Worm (Caenorhabditis elegans) whole organism, young adult: ENCODE measurements around the gene ifd-1.

ENCODE experiments used
- F10E7.11 ChIP-seq: sonication (generic microtip); optimal IDR thresholded peaks from 2 replicates; lab custom pipeline; 2017; ENCODE audit warnings: mild to moderate bottlenecking, missing genetic modification characterization, moderate library complexity, missing compliant biosample characterization
- F22D6.2 ChIP-seq: sonication (generic microtip); optimal IDR thresholded peaks from 2 replicates; lab custom pipeline; 2016; ENCODE audit warnings: mild to moderate bottlenecking, missing genetic modification characterization, missing compliant biosample characterization
- F52B5.7 ChIP-seq: sonication (generic microtip); optimal IDR thresholded peaks from 2 replicates; lab custom pipeline; 2016; ENCODE audit warnings: mild to moderate bottlenecking, missing genetic modification characterization, missing compliant biosample characterization
- F57A8.1 ChIP-seq: fragments of 200-800 bp; sonication (Bioruptor generic); optimal IDR thresholded peaks from 2 replicates; lab custom pipeline; 2018; ENCODE audit warnings: mild to moderate bottlenecking, missing genetic modification characterization, moderate library complexity, missing compliant biosample characterization
- K12H6.12 ChIP-seq: fragments of 200-800 bp; sonication (Bioruptor generic); optimal IDR thresholded peaks from 2 replicates; lab custom pipeline; 2018; ENCODE audit warnings: mild to moderate bottlenecking, missing genetic modification characterization, missing compliant biosample characterization
- T07F8.4 ChIP-seq: sonication (generic microtip); optimal IDR thresholded peaks from 2 replicates; lab custom pipeline; 2016; ENCODE audit warnings: mild to moderate bottlenecking, missing genetic modification characterization, moderate library complexity, missing compliant biosample characterization
- Y53F4B.3 ChIP-seq: fragments of 200-800 bp; sonication (Bioruptor generic); IDR thresholded peaks from 2 replicates; pipeline ENCODE4 v1.3.6; 2022; ENCODE audit warnings: missing genetic modification reagents, missing genetic modification characterization, missing compliant biosample characterization
- Y56A3A.18 ChIP-seq: fragments of 200-800 bp; sonication (Bioruptor generic); IDR thresholded peaks from 2 replicates; pipeline ENCODE4 v1.3.6; 2022; ENCODE audit warnings: missing genetic modification reagents, missing genetic modification characterization, missing compliant biosample characterization
- akir-1 ChIP-seq: fragments of 200-800 bp; sonication (Bioruptor generic); optimal IDR thresholded peaks from 2 replicates; lab custom pipeline; 2018; ENCODE audit warnings: mild to moderate bottlenecking, missing genetic modification characterization, moderate library complexity, missing compliant biosample characterization
- ama-1 ChIP-seq, 3 experiments: fragments of 150-350 bp in 1 of 3; sonication (generic microtip) in 2 of 3; optimal IDR thresholded peaks; 2 replicates each; lab custom pipeline; 2014 to 2018; ENCODE audit warnings: missing biosample characterization in 2 of 3, missing genetic modification characterization in 2 of 3, missing genetic modification reagents in 2 of 3
- attf-3 ChIP-seq: fragments of 200-800 bp; sonication (Bioruptor generic); conservative IDR thresholded peaks from 2 replicates; pipeline ENCODE4 v1.3.6; 2022; ENCODE audit warnings: missing genetic modification reagents, missing genetic modification characterization, missing compliant biosample characterization
- bed-2 ChIP-seq: fragments of 200-800 bp; sonication (Bioruptor generic); IDR thresholded peaks from 2 replicates; pipeline ENCODE4 v1.3.6; 2022; ENCODE audit warnings: missing genetic modification reagents, missing genetic modification characterization, missing compliant biosample characterization
- ccch-3 ChIP-seq: fragments of 200-800 bp; sonication (Bioruptor generic); optimal IDR thresholded peaks from 2 replicates; lab custom pipeline; 2018; ENCODE audit warnings: mild to moderate bottlenecking, missing genetic modification characterization, missing compliant biosample characterization
- ceh-40 ChIP-seq: fragments of 200-800 bp; sonication (Bioruptor generic); IDR thresholded peaks from 2 replicates; pipeline ENCODE4 v1.3.6; 2022; ENCODE audit warnings: missing genetic modification characterization, missing compliant biosample characterization
- ceh-79 ChIP-seq: sonication (generic microtip); optimal IDR thresholded peaks from 2 replicates; lab custom pipeline; 2017; ENCODE audit warnings: mild to moderate bottlenecking, missing genetic modification characterization, missing compliant biosample characterization
- die-1 ChIP-seq: sonication (generic microtip); optimal IDR thresholded peaks from 2 replicates; lab custom pipeline; 2016; ENCODE audit warnings: missing genotype, mild to moderate bottlenecking, missing genetic modification characterization, missing compliant biosample characterization
- dpl-1 ChIP-seq: fragments of 150-350 bp; optimal IDR thresholded peaks from 2 replicates; lab custom pipeline; 2014; ENCODE audit warnings: missing biosample characterization, missing genetic modification reagents, missing genetic modification characterization
- egl-44 ChIP-seq: fragments of 200-800 bp; sonication (Bioruptor generic); IDR thresholded peaks from 2 replicates; pipeline ENCODE4 v1.3.6; 2022; ENCODE audit warnings: missing genetic modification reagents, missing genetic modification characterization, missing compliant biosample characterization
- ekl-4 ChIP-seq: fragments of 200-800 bp; sonication (Bioruptor generic); IDR thresholded peaks from 2 replicates; pipeline ENCODE4 v1.3.6; 2022; ENCODE audit warnings: missing genetic modification reagents, missing genetic modification characterization, missing compliant biosample characterization
- him-1 ChIP-seq: sonication (generic microtip); optimal IDR thresholded peaks from 2 replicates; lab custom pipeline; 2016; ENCODE audit warnings: missing genotype, missing genetic modification reagents, missing genetic modification characterization, missing compliant biosample characterization
- hsf-1 ChIP-seq: fragments of 200-800 bp; sonication (Bioruptor generic); IDR thresholded peaks from 2 replicates; pipeline ENCODE4 v1.3.6; 2022; ENCODE audit warnings: missing genetic modification reagents, missing genetic modification characterization, missing compliant biosample characterization
- lag-1 ChIP-seq: fragments of 200-800 bp; sonication (Bioruptor generic); IDR thresholded peaks from 2 replicates; pipeline ENCODE4 v1.3.6; 2022; ENCODE audit warnings: missing genetic modification reagents, missing genetic modification characterization, missing compliant biosample characterization
- lin-35 ChIP-seq, 3 experiments: fragments of 150-350 bp in 2 of 3; sonication (generic microtip) in 1 of 3; optimal IDR thresholded peaks; 2 replicates each; lab custom pipeline; 2014 to 2018; ENCODE audit warnings: missing biosample characterization in 3 of 3, missing genetic modification characterization in 3 of 3, missing genetic modification reagents in 3 of 3
- madf-10 ChIP-seq: sonication (generic microtip); optimal IDR thresholded peaks from 2 replicates; lab custom pipeline; 2016; ENCODE audit warnings: mild to moderate bottlenecking, missing genetic modification characterization, missing compliant biosample characterization
- nhr-80 ChIP-seq: sonication (generic microtip); optimal IDR thresholded peaks from 2 replicates; lab custom pipeline; 2016; ENCODE audit warnings: missing genetic modification characterization, missing compliant biosample characterization
- repo-1 ChIP-seq: sonication (generic microtip); optimal IDR thresholded peaks from 2 replicates; lab custom pipeline; 2017; ENCODE audit warnings: mild to moderate bottlenecking, missing genetic modification characterization, missing compliant biosample characterization
- rpc-1 ChIP-seq, 2 experiments: fragments of 150-350 bp in 1 of 2; sonication (generic microtip) in 1 of 2; optimal IDR thresholded peaks; 2 replicates each; lab custom pipeline; 2014 to 2018; ENCODE audit warnings: missing biosample characterization in 1 of 2, missing genetic modification characterization in 1 of 2, missing genetic modification reagents in 1 of 2, missing genotype in 1 of 2
- sdz-38 ChIP-seq: sonication (generic microtip); optimal IDR thresholded peaks from 2 replicates; lab custom pipeline; 2016; ENCODE audit warnings: missing genotype, missing genetic modification characterization, missing compliant biosample characterization
- tbp1 ChIP-seq: fragments of 200-800 bp; sonication (Bioruptor generic); optimal IDR thresholded peaks from 2 replicates; lab custom pipeline; 2018; ENCODE audit warnings: mild to moderate bottlenecking, missing genetic modification characterization, missing compliant biosample characterization
- ztf-18 ChIP-seq: sonication (generic microtip); optimal IDR thresholded peaks from 2 replicates; lab custom pipeline; 2016; ENCODE audit warnings: missing genotype, mild to moderate bottlenecking, missing genetic modification characterization, missing compliant biosample characterization
- ztf-22 ChIP-seq: fragments of 200-800 bp; sonication (Bioruptor generic); optimal IDR thresholded peaks from 2 replicates; lab custom pipeline; 2018; ENCODE audit warnings: mild to moderate bottlenecking, missing genetic modification characterization, moderate library complexity, missing compliant biosample characterization
- ztf-28 ChIP-seq: fragments of 200-800 bp; sonication (Bioruptor generic); IDR thresholded peaks from 2 replicates; pipeline ENCODE4 v1.3.6; 2022; ENCODE audit warnings: missing genetic modification reagents, missing genetic modification characterization, missing compliant biosample characterization

The ifd-1 gene

DNA sequence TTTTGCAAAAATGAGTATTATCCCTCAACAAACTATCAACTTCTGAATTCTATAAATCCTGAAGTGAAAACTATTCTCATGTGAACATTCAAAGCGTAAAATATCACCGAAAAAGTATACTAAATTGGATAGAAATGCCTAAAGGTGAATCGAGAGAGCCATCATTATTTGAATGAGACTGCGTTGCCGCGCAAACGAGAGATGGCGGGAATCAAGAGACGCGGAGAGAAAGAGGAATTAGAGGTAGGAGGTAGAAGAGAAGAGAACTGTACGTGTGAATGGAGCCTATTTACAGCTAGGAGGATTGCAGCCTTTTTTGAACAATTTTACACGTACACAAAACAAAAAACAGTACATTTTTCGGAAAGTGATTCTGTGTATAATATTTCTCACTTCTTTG, 35.3 kb upstream of the ifd-1 start (continued):
- TF ChIP-seq F22D6.2 (no peak), F10E7.11 (tag; lab: Kevin White, UChicago) (no peak), die-1 (no peak)
- TF ChIP-seq, all 124 proteins: peak for 0

DNA sequence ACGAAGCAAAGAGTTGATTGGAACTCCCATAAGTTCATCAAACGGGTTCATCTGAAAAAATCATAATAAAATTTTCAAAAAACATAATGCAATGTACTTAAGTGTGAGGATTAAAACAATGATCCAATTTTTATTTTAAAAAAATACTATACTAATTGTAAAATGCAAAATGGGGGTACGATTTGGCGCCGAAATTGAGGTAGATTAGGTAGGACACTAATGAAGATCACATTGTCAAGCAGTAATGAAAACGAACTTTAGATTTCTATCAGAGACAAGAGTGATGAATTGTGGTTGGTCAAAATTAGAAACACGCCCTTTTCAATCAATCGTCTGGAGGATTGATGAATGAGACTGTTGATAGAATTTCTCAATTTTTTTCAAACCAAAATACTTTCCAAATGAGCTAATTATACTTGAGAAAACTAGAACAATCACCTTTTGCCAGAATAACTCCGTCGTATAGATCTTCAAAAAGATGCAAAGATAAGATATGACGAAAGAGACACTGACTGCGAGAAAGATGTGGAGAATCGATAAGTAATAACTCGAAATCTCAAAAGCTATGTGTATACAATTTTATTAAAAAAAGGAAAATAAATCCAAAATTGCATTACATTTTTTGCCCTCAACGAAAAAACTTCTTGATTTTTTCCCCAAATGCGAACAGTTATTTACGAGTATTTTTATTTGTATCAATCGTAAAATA, 33.8 kb upstream of the ifd-1 start, which contains the start of gene C06E2.5:
Gene C06E2.5, minus strand, starts transcription at position 51 of the 709 bp plus-strand sequence.
- TF ChIP-seq attf-3 (GFP tag; lab: Robert Waterston, UW) (no peak), egl-44 (GFP tag; lab: Robert Waterston, UW) (no peak), ama-1 (optimal IDR thresholded peaks at IDR 0.05; lab: Kevin White, UChicago) (no peak), ama-1 (GFP tag; optimal IDR thresholded peaks at IDR 0.05; lab: Kevin White, UChicago) (no peak), F52B5.7 (no peak), ztf-22 (GFP tag; lab: Kevin White, UChicago) (no peak), ccch-3 (GFP tag; lab: Kevin White, UChicago) (no peak), lin-35 (GFP tag; optimal IDR thresholded peaks at IDR 0.05; lab: Kevin White, UChicago) (no peak), K12H6.12 (tag; lab: Kevin White, UChicago) (no peak)

DNA sequence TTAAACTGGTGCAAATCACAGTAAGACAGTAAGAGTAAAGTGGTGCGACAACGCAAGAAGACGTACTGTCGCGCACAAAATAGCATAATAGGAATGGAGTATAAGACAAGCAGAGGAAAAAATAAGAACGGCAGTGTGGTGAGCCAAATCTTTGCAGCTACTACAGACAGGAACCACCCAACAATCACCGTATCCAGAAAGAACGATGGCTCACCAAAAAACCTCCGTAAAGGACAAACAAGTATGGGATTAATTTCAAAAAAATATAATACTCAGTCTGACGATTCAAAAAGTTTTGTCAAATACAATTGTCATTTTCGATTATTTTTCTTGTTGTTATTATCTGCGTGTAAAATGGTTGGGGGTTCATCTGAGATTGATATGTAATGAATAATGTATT, 30.2 kb upstream of the ifd-1 start:
- no peak for TF ChIP-seq rpc-1 (optimal IDR thresholded peaks at IDR 0.05; lab: Kevin White, UChicago)
- TF ChIP-seq rpc-1 (tag; optimal IDR thresholded peaks at IDR 0.05; lab: Kevin White, UChicago) = no peak
- TF ChIP-seq bed-2 (GFP tag; lab: Robert Waterston, UW) = no peak
- no peak for TF ChIP-seq hsf-1 (GFP tag; lab: Robert Waterston, UW)
- no peak for TF ChIP-seq ztf-18 (tag; lab: Kevin White, UChicago)
- TF ChIP-seq Y53F4B.3 (GFP tag; lab: Robert Waterston, UW) = no peak

DNA sequence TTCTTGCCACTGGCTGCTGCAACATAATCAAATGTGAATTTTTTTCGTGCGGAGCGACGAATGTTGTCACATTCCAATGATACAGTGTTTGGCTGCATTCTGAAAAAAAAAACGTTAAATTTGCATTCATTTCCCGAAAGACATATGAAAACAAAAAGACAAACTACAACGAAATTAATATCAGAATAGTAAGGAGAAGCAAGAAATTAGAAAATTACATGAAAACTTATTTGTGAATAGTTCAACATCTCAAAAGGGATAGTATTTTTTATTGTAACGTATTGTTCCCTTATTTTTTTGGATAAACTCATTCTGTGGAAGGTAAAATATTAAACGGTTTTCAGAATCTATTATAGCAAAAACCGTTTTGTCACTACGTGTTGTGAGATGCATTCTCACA, 29.3 kb upstream of the ifd-1 start, which contains the start of gene sprp-4:
Gene sprp-4, minus strand, starts transcription at position 101 of the 400 bp plus-strand sequence.
- no peak for TF ChIP-seq sdz-38
- TF ChIP-seq ztf-28 (GFP tag; lab: Robert Waterston, UW) = no peak
- TF ChIP-seq lag-1 (GFP tag; lab: Robert Waterston, UW) = no peak
- no peak for TF ChIP-seq him-1 (tag; lab: Kevin White, UChicago)
- TF ChIP-seq Y56A3A.18 (GFP tag; lab: Robert Waterston, UW) = no peak
- no peak for TF ChIP-seq ekl-4 (GFP tag; lab: Robert Waterston, UW)
- TF ChIP-seq lin-35 (GFP tag; optimal IDR thresholded peaks at IDR 0.05; lab: Kevin White, UChicago) = no peak
- TF ChIP-seq akir-1 (GFP tag; lab: Kevin White, UChicago) = no peak
- no peak for TF ChIP-seq F57A8.1
- TF ChIP-seq T07F8.4 (tag; lab: Kevin White, UChicago) = no peak
- no peak for TF ChIP-seq ccch-3 (GFP tag; lab: Kevin White, UChicago)
- no peak for TF ChIP-seq dpl-1
- TF ChIP-seq ceh-79 = no peak
- TF ChIP-seq ceh-40 (GFP tag; lab: Robert Waterston, UW) = no peak
- TF ChIP-seq F22D6.2 = no peak
- no peak for TF ChIP-seq madf-10 (tag; lab: Kevin White, UChicago)
- no peak for TF ChIP-seq tbp1 (GFP tag; lab: Kevin White, UChicago)
- no peak for TF ChIP-seq repo-1 (tag; lab: Kevin White, UChicago)
- TF ChIP-seq nhr-80 (tag; lab: Kevin White, UChicago) = no peak
